Worm (Caenorhabditis elegans) whole organism, L4/young adult: ENCODE data around the gene F58B4.7.

Experiments used
- dao-5 ChIP-seq: sonication (generic microtip); optimal IDR thresholded peaks from 2 replicates; lab custom pipeline; 2016; ENCODE audit warnings: missing genotype, missing genetic modification characterization, moderate library complexity, missing compliant biosample characterization
- him-1 ChIP-seq: sonication (generic microtip); optimal IDR thresholded peaks from 2 replicates; lab custom pipeline; 2016; ENCODE audit warnings: missing genotype, missing genetic modification reagents, missing genetic modification characterization, missing compliant biosample characterization

- no peak for TF ChIP-seq him-1 (tag; lab: Kevin White, UChicago)
- TF ChIP-seq dao-5 = no peak
These were observed 30.5 kb upstream of the F58B4.7 start for ce11 chrV:10953471-10954155.
